Fruit fly (Drosophila melanogaster) whole organism, embryonic: ENCODE measurements around the gene CG10232.
A peak's percentile ranks its signal among the peaks of the same experiment; 100 is the strongest.

Source experiments
- Atf6 ChIP-seq: fragments of 200-800 bp; sonication (Bioruptor generic); IDR thresholded peaks from 2 replicates; pipeline ENCODE4 v1.3.6; 2022; ENCODE audit warnings: missing biosample characterization, missing genetic modification characterization
- CG10462 ChIP-seq: fragments of 200-800 bp; sonication (Bioruptor generic); optimal IDR thresholded peaks from 2 replicates; lab custom pipeline; 2016; ENCODE audit warnings: missing biosample characterization, missing genetic modification characterization
- CG11085 ChIP-seq: fragments of 200-800 bp; sonication (Bioruptor generic); IDR thresholded peaks from 2 replicates; pipeline ENCODE4 v1.3.6; 2022; ENCODE audit warnings: missing biosample characterization, missing genetic modification characterization
- CG12071 ChIP-seq: fragments of 200-800 bp; sonication (Bioruptor generic); optimal IDR thresholded peaks from 3 replicates; lab custom pipeline; 2018; ENCODE audit warnings: missing biosample characterization, mild to moderate bottlenecking, missing genetic modification characterization
- CG12155 ChIP-seq: fragments of 200-800 bp; sonication (Bioruptor generic); optimal IDR thresholded peaks from 3 replicates; lab custom pipeline; 2016; ENCODE audit warnings: missing biosample characterization, missing genetic modification characterization
- CG12391 ChIP-seq: fragments of 200-800 bp; sonication (Bioruptor generic); optimal IDR thresholded peaks from 3 replicates; lab custom pipeline; 2018; ENCODE audit warnings: missing biosample characterization, mild to moderate bottlenecking, missing genetic modification characterization, moderate library complexity
- CG13894 ChIP-seq: fragments of 200-800 bp; sonication (Bioruptor generic); optimal IDR thresholded peaks from 3 replicates; lab custom pipeline; 2018; ENCODE audit warnings: missing biosample characterization, mild to moderate bottlenecking, missing genetic modification characterization, moderate library complexity
- CG14014 ChIP-seq: fragments of 200-800 bp; sonication (Bioruptor generic); IDR thresholded peaks from 2 replicates; pipeline ENCODE4 v1.3.6; 2022; ENCODE audit warnings: missing biosample characterization, missing genetic modification characterization
- CG14710 ChIP-seq: fragments of 200-800 bp; sonication (Bioruptor generic); optimal IDR thresholded peaks from 3 replicates; lab custom pipeline; 2019; ENCODE audit warnings: missing biosample characterization, mild to moderate bottlenecking, missing genetic modification characterization, moderate library complexity
- CG1603 ChIP-seq: fragments of 200-800 bp; sonication (Bioruptor generic); optimal IDR thresholded peaks from 2 replicates; lab custom pipeline; 2019; ENCODE audit warnings: missing biosample characterization, mild to moderate bottlenecking, missing genetic modification characterization, moderate library complexity
- CG17361 ChIP-seq: fragments of 200-800 bp; sonication (Bioruptor generic); IDR thresholded peaks from 3 replicates; pipeline ENCODE4 v1.3.6; 2022; ENCODE audit warnings: missing biosample characterization, missing genetic modification characterization
- CG18011 ChIP-seq: fragments of 200-800 bp; sonication (Bioruptor generic); optimal IDR thresholded peaks from 2 replicates; lab custom pipeline; 2017; ENCODE audit warnings: missing biosample characterization, missing genetic modification characterization, mild to moderate bottlenecking, moderate library complexity, missing genotype
- CG18764 ChIP-seq: fragments of 200-800 bp; sonication (Bioruptor generic); optimal IDR thresholded peaks from 3 replicates; lab custom pipeline; 2016; ENCODE audit warnings: missing biosample characterization, missing genetic modification characterization
- CG2678 ChIP-seq: fragments of 200-800 bp; sonication (Bioruptor generic); optimal IDR thresholded peaks from 3 replicates; lab custom pipeline; 2019; ENCODE audit warnings: missing biosample characterization, mild to moderate bottlenecking, missing genetic modification characterization, moderate library complexity
- CG30403 ChIP-seq: fragments of 200-800 bp; sonication (Bioruptor generic); optimal IDR thresholded peaks from 3 replicates; lab custom pipeline; 2016; ENCODE audit warnings: missing biosample characterization, missing genetic modification characterization
- CG3281 ChIP-seq: fragments of 200-800 bp; sonication (Bioruptor generic); optimal IDR thresholded peaks from 3 replicates; lab custom pipeline; 2017; ENCODE audit warnings: missing biosample characterization, mild to moderate bottlenecking, missing genetic modification characterization
- CG3726 ChIP-seq: fragments of 200-800 bp; sonication (Bioruptor generic); IDR thresholded peaks from 3 replicates; pipeline ENCODE4, ENCODE4 v1.3.6; 2022; ENCODE audit warnings: missing biosample characterization, missing genetic modification characterization
- CG43689 ChIP-seq: fragments of 200-800 bp; sonication (Bioruptor generic); IDR thresholded peaks from 2 replicates; pipeline ENCODE4 v1.3.6; 2022; ENCODE audit warnings: missing biosample characterization, missing genetic modification characterization
- CG5245 ChIP-seq: fragments of 200-800 bp; sonication (Bioruptor generic); optimal IDR thresholded peaks from 3 replicates; lab custom pipeline; 2016; ENCODE audit warnings: missing biosample characterization, missing genetic modification characterization
- CG7271 ChIP-seq: fragments of 200-800 bp; sonication (Bioruptor generic); optimal IDR thresholded peaks from 2 replicates; lab custom pipeline; 2018; ENCODE audit warnings: missing biosample characterization, mild to moderate bottlenecking, missing genetic modification characterization, moderate library complexity
- CG7372 ChIP-seq: fragments of 200-800 bp; sonication (Bioruptor generic); IDR thresholded peaks from 2 replicates; pipeline ENCODE4 v1.3.6; 2022; ENCODE audit warnings: missing biosample characterization, missing genetic modification characterization
- CG7987 ChIP-seq: fragments of 200-800 bp; sonication (Bioruptor generic); optimal IDR thresholded peaks from 2 replicates; lab custom pipeline; 2018; ENCODE audit warnings: missing biosample characterization, mild to moderate bottlenecking, missing genetic modification characterization, moderate library complexity
- CG8290 ChIP-seq, 3 experiments: fragments of 200-800 bp; sonication (Bioruptor generic); optimal IDR thresholded peaks; 2 replicates each; lab custom pipeline; 2016 to 2019; ENCODE audit warnings: missing biosample characterization in 3 of 3, missing genetic modification characterization in 3 of 3, mild to moderate bottlenecking in 2 of 3, moderate library complexity in 1 of 3
- CG8944 ChIP-seq: fragments of 200-800 bp; sonication (Bioruptor generic); optimal IDR thresholded peaks from 3 replicates; lab custom pipeline; 2016; ENCODE audit warnings: missing biosample characterization, missing genetic modification characterization
- CTCF ChIP-seq: fragments of 200-800 bp; sonication (Bioruptor generic); optimal IDR thresholded peaks from 2 replicates; lab custom pipeline; 2017; ENCODE audit warnings: missing biosample characterization, mild to moderate bottlenecking, missing genetic modification characterization, moderate library complexity
- Deaf1 ChIP-seq: fragments of 200-800 bp; optimal IDR thresholded peaks from 3 replicates; lab custom pipeline; 2019; ENCODE audit warnings: missing biosample characterization, mild to moderate bottlenecking, missing genetic modification characterization, moderate library complexity
- Dek ChIP-seq: fragments of 200-800 bp; sonication (Bioruptor generic); optimal IDR thresholded peaks from 3 replicates; lab custom pipeline; 2019; ENCODE audit warnings: missing biosample characterization, mild to moderate bottlenecking, missing genetic modification characterization, moderate library complexity
- Elba2 ChIP-seq: fragments of 200-800 bp; sonication (Bioruptor generic); optimal IDR thresholded peaks from 3 replicates; lab custom pipeline; 2016; ENCODE audit warnings: missing biosample characterization, missing genetic modification characterization
- Jarid2 ChIP-seq: fragments of 200-800 bp; sonication (Bioruptor generic); optimal IDR thresholded peaks from 3 replicates; lab custom pipeline; 2017; ENCODE audit warnings: mild to moderate bottlenecking, missing biosample characterization, missing genetic modification reagents, missing genetic modification characterization
- Nf-YA ChIP-seq: fragments of 200-800 bp; sonication (Bioruptor generic); IDR thresholded peaks from 2 replicates; pipeline ENCODE4 v1.3.6; 2022; ENCODE audit warnings: missing biosample characterization, missing genetic modification characterization
- Oli ChIP-seq: fragments of 200-800 bp; sonication (Bioruptor generic); optimal IDR thresholded peaks from 2 replicates; lab custom pipeline; 2018; ENCODE audit warnings: missing biosample characterization, mild to moderate bottlenecking, missing genetic modification characterization, moderate library complexity
- Sox102F ChIP-seq: fragments of 200-800 bp; sonication (Bioruptor generic); optimal IDR thresholded peaks from 2 replicates; lab custom pipeline; 2018; ENCODE audit warnings: missing biosample characterization, mild to moderate bottlenecking, missing genetic modification characterization, moderate library complexity
- ab ChIP-seq: fragments of 200-800 bp; sonication (Bioruptor generic); optimal IDR thresholded peaks from 2 replicates; lab custom pipeline; 2016; ENCODE audit warnings: missing biosample characterization, missing genetic modification characterization
- cad ChIP-seq: fragments of >200 bp; optimal IDR thresholded peaks from 2 replicates; lab custom pipeline; 2017; ENCODE audit warnings: missing biosample characterization, missing genetic modification characterization
- crc ChIP-seq: fragments of 200-800 bp; sonication (Bioruptor generic); optimal IDR thresholded peaks from 2 replicates; lab custom pipeline; 2016; ENCODE audit warnings: missing biosample characterization, missing genetic modification characterization
- dan ChIP-seq: fragments of 200-800 bp; sonication (Bioruptor generic); IDR thresholded peaks from 2 replicates; pipeline ENCODE4 v1.3.6; 2022; ENCODE audit warnings: missing biosample characterization, missing genetic modification characterization
- ewg ChIP-seq: fragments of 200-800 bp; sonication (Bioruptor generic); optimal IDR thresholded peaks from 3 replicates; lab custom pipeline; 2017; ENCODE audit warnings: mild to moderate bottlenecking, missing biosample characterization, missing genetic modification reagents, missing genetic modification characterization
- gt ChIP-seq: fragments of 200-800 bp; sonication (Bioruptor generic); IDR thresholded peaks from 2 replicates; pipeline ENCODE4 v1.3.6; 2022; ENCODE audit warnings: missing biosample characterization, missing genetic modification characterization
- nerfin-1 ChIP-seq: fragments of 200-800 bp; sonication (Bioruptor generic); optimal IDR thresholded peaks from 3 replicates; lab custom pipeline; 2019; ENCODE audit warnings: missing biosample characterization, mild to moderate bottlenecking, missing genetic modification characterization, moderate library complexity
- ro ChIP-seq: fragments of 200-800 bp; sonication (Bioruptor generic); IDR thresholded peaks from 2 replicates; pipeline ENCODE4 v1.3.6; 2022; ENCODE audit warnings: missing biosample characterization, missing genetic modification characterization
- sc ChIP-seq, 3 experiments: fragments of >200 bp in 2 of 3; fragments of 200-800 bp in 1 of 3; sonication (Bioruptor generic) in 1 of 3; optimal IDR thresholded peaks; 2 replicates in 2 of 3; 3 replicates in 1 of 3; lab custom pipeline; 2017; ENCODE audit warnings: mild to moderate bottlenecking in 1 of 3, missing biosample characterization in 1 of 3, missing genetic modification characterization in 1 of 3, missing genetic modification reagents in 1 of 3
- sd ChIP-seq: fragments of 200-800 bp; sonication (Bioruptor generic); optimal IDR thresholded peaks from 3 replicates; lab custom pipeline; 2018; ENCODE audit warnings: missing biosample characterization, mild to moderate bottlenecking, missing genetic modification characterization, moderate library complexity
- sim ChIP-seq: fragments of 200-800 bp; sonication (Bioruptor generic); IDR thresholded peaks from 2 replicates; pipeline ENCODE4 v1.3.6; 2022; ENCODE audit warnings: missing biosample characterization, missing genetic modification characterization
- sima ChIP-seq: fragments of 200-800 bp; sonication (Bioruptor generic); optimal IDR thresholded peaks from 2 replicates; lab custom pipeline; 2016; ENCODE audit warnings: missing biosample characterization, missing genetic modification characterization
- sna ChIP-seq: fragments of 200-800 bp; sonication (Bioruptor generic); IDR thresholded peaks from 2 replicates; pipeline ENCODE4 v1.3.6; 2022; ENCODE audit warnings: missing biosample characterization, missing genetic modification characterization; ENCODE audit not compliant: partially characterized antibody
- sqz ChIP-seq: fragments of 200-800 bp; sonication (Bioruptor generic); optimal IDR thresholded peaks from 3 replicates; lab custom pipeline; 2018; ENCODE audit warnings: missing biosample characterization, mild to moderate bottlenecking, missing genetic modification characterization
- tna ChIP-seq: fragments of 200-800 bp; sonication (Bioruptor generic); IDR thresholded peaks from 2 replicates; pipeline ENCODE4 v1.3.6; 2022; ENCODE audit warnings: missing biosample characterization, missing genetic modification characterization; ENCODE audit not compliant: partially characterized antibody
- trh ChIP-seq: fragments of 200-800 bp; sonication (Bioruptor generic); optimal IDR thresholded peaks from 2 replicates; lab custom pipeline; 2016; ENCODE audit warnings: missing biosample characterization, missing genetic modification characterization
- tup ChIP-seq: fragments of 200-800 bp; sonication (Bioruptor generic); optimal IDR thresholded peaks from 2 replicates; lab custom pipeline; 2016; ENCODE audit warnings: missing biosample characterization, mild to moderate bottlenecking, missing genetic modification characterization, moderate library complexity
- zfh1 ChIP-seq: fragments of 200-800 bp; sonication (Bioruptor generic); IDR thresholded peaks from 3 replicates; pipeline ENCODE4 v1.3.6; 2022; ENCODE audit warnings: missing biosample characterization, missing genetic modification characterization

Gene CG10232

DNA sequence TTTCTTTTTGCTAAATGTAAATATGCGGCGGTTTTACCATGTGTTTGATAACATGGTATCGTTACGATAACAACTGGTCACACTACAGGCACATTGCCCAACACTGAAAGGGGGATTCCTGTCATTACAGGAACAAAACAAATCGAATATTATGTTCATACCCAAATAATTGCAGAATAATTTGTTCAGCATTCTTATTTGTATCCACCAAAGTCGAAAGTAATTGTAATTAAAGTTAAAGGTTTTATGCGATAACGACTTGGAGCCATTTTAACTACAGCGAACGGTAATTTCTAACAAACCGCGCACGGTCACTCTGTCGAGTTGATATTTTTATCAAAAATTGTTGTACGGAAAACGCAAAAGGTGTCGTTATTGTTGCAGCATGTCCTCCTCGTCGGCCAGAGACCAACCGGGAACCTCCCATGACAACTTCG lies 46.0 kb upstream of the CG10232 start, which contains the start of the genes CG10214 and CG10375 (continued):
- TF ChIP-seq CG3726 (GFP tag; lab: Robert Waterston, UW) (no peak), CG18011 (GFP tag; lab: Kevin White, UChicago) (peak; percentile 8), crc (GFP tag; lab: Kevin White, UChicago) (peak; percentile 64), CG43689 (GFP tag; lab: Robert Waterston, UW) (no peak), Jarid2 (GFP tag; lab: Kevin White, UChicago) (no peak), Sox102F (GFP tag; lab: Kevin White, UChicago) (peak; percentile 68), CG7271 (tag; lab: Kevin White, UChicago) (no peak), Elba2 (peak; percentile 61), CG18764 (peak; percentile 73), sqz (no peak), trh (peak; percentile 41), sima (GFP tag; lab: Kevin White, UChicago) (no peak), sc (optimal IDR thresholded peaks at IDR 0.05; lab: Kevin White, UChicago) (no peak), sc (GFP tag; optimal IDR thresholded peaks at IDR 0.05; lab: Kevin White, UChicago) (no peak), ro (GFP tag; lab: Robert Waterston, UW) (no peak), sim (GFP tag; lab: Robert Waterston, UW) (no peak), sd (tag; lab: Kevin White, UChicago) (peak; percentile 71), tna (GFP tag; lab: Robert Waterston, UW) (no peak), CG3281 (GFP tag; lab: Kevin White, UChicago) (peak; percentile 70), CG12391 (tag; lab: Kevin White, UChicago) (peak; percentile 86), gt (GFP tag; lab: Robert Waterston, UW) (no peak), dan (GFP tag; lab: Robert Waterston, UW) (no peak), CTCF (peak; percentile 41), CG14014 (GFP tag; lab: Robert Waterston, UW) (0 out of 2 replicates have a peak, but pooled peaks have one; percentile 40), sna (GFP tag; lab: Robert Waterston, UW) (no peak), tup (GFP tag; lab: Kevin White, UChicago) (peak; percentile 46), CG12071 (GFP tag; lab: Kevin White, UChicago) (peak; percentile 11), Deaf1 (tag; lab: Kevin White, UChicago) (no peak), ab (peak; percentile 46), CG17361 (GFP tag; lab: Robert Waterston, UW) (peak; percentile 79), zfh1 (GFP tag; lab: Robert Waterston, UW) (peak; percentile 72; the same call in 2 of the 3 replicates), CG12155 (GFP tag; lab: Kevin White, UChicago) (peak; percentile 82), CG2678 (peak; percentile 74), Nf-YA (GFP tag; lab: Robert Waterston, UW) (no peak), CG8944 (GFP tag; lab: Kevin White, UChicago) (peak; percentile 78), CG11085 (GFP tag; lab: Robert Waterston, UW) (no peak), Oli (peak; percentile 35), nerfin-1 (tag; lab: Kevin White, UChicago) (peak; percentile 64), CG5245 (peak; percentile 42), CG13894 (tag; lab: Kevin White, UChicago) (peak; percentile 63), CG7987 (GFP tag; lab: Kevin White, UChicago) (peak; percentile 64), CG10462 (peak; percentile 71), CG8290 (GFP tag; optimal IDR thresholded peaks at IDR 0.05; lab: Kevin White, UChicago) (peak; percentile 85), CG8290 (tag; optimal IDR thresholded peaks at IDR 0.05; lab: Kevin White, UChicago) (peak; percentile 57 to 92), Dek (peak; percentile 23), CG7372 (peak; percentile 45; the same call in 1 of the 2 replicates), Atf6 (GFP tag; lab: Robert Waterston, UW) (0 out of 2 replicates have a peak, but pooled peaks have one; percentile 44), CG30403 (GFP tag; lab: Kevin White, UChicago) (peak; percentile 84), cad (GFP tag; lab: Kevin White, UChicago) (no peak), CG1603 (tag; lab: Kevin White, UChicago) (peak; percentile 94), ewg (GFP tag; lab: Kevin White, UChicago) (peak; percentile 68), CG14710 (tag; lab: Kevin White, UChicago) (peak; percentile 88)
